Fruit fly (Drosophila melanogaster) Kc167 (cell line): ENCODE results near the gene wa-cup.

Experiments used
- h ChIP-seq: fragments of >200 bp; optimal IDR thresholded peaks from 3 replicates; lab custom pipeline; 2018; ENCODE audit warnings: missing external identifiers
- insv ChIP-seq: fragments of >200 bp; optimal IDR thresholded peaks from 3 replicates; lab custom pipeline; 2018; ENCODE audit warnings: missing external identifiers
- psq ChIP-seq: fragments of >200 bp; optimal IDR thresholded peaks from 2 replicates; lab custom pipeline; 2017; ENCODE audit warnings: missing external identifiers
- ttk ChIP-seq: sonication (Bioruptor generic); optimal IDR thresholded peaks from 2 replicates; lab custom pipeline; 2017; ENCODE audit warnings: missing external identifiers

- TF ChIP-seq h (lab: Kevin White, UChicago): no peak
- TF ChIP-seq psq (lab: Kevin White, UChicago): no peak
- no peak for TF ChIP-seq insv (lab: Kevin White, UChicago)
- no peak for TF ChIP-seq ttk (lab: Kevin White, UChicago)
Observed at dm6 chr3R:7439306-7439810, 18.8 kb downstream of the wa-cup start, which contains the start of gene CG14598.
